Worm (Caenorhabditis elegans) whole organism, L3 larva: ENCODE results near the gene C52G5.2.
A peak's percentile ranks its signal among the peaks of the same experiment; 100 is the strongest.

Experiments used
- R02D3.7 ChIP-seq: fragments of 150-350 bp; optimal IDR thresholded peaks from 2 replicates; lab custom pipeline; 2014; ENCODE audit warnings: missing biosample characterization, missing genetic modification characterization
- ZK546.5 ChIP-seq: sonication (generic microtip); optimal IDR thresholded peaks from 2 replicates; lab custom pipeline; 2017; ENCODE audit warnings: missing biosample characterization, missing genetic modification characterization
- aly-2 ChIP-seq: fragments of 150-350 bp; optimal IDR thresholded peaks from 2 replicates; lab custom pipeline; 2014; ENCODE audit warnings: missing biosample characterization, missing genetic modification characterization
- ama-1 ChIP-seq: fragments of 150-350 bp; optimal IDR thresholded peaks from 2 replicates; lab custom pipeline; 2018
- ceh-16 ChIP-seq: sonication (generic microtip); optimal IDR thresholded peaks from 2 replicates; lab custom pipeline; 2017; ENCODE audit warnings: missing biosample characterization, missing genetic modification characterization
- ceh-28 ChIP-seq: fragments of 150-350 bp; optimal IDR thresholded peaks from 2 replicates; lab custom pipeline; 2014; ENCODE audit warnings: missing biosample characterization, missing genetic modification reagents, missing genetic modification characterization
- ceh-82 ChIP-seq: fragments of 150-350 bp; optimal IDR thresholded peaks from 2 replicates; lab custom pipeline; 2014; ENCODE audit warnings: missing biosample characterization, missing genetic modification characterization
- ceh-9 ChIP-seq: sonication (generic microtip); optimal IDR thresholded peaks from 2 replicates; lab custom pipeline; 2018; ENCODE audit warnings: missing biosample characterization, missing genetic modification characterization
- daf-12 ChIP-seq: fragments of 150-350 bp; optimal IDR thresholded peaks from 2 replicates; lab custom pipeline; 2014; ENCODE audit warnings: missing biosample characterization, missing genetic modification reagents, missing genetic modification characterization
- egl-27 ChIP-seq: sonication (generic microtip); optimal IDR thresholded peaks from 4 replicates; lab custom pipeline; 2017; ENCODE audit warnings: missing biosample characterization, missing genetic modification reagents, missing genetic modification characterization
- egl-5 ChIP-seq: fragments of 150-350 bp; optimal IDR thresholded peaks from 2 replicates; lab custom pipeline; 2017; ENCODE audit warnings: missing biosample characterization, missing genetic modification reagents, missing genetic modification characterization, inconsistent platforms
- elt-1 ChIP-seq: fragments of 150-350 bp; optimal IDR thresholded peaks from 2 replicates; lab custom pipeline; 2014; ENCODE audit warnings: missing biosample characterization, missing genetic modification characterization
- elt-2 ChIP-seq: sonication (generic microtip); optimal IDR thresholded peaks from 2 replicates; lab custom pipeline; 2016; ENCODE audit warnings: missing genetic modification reagents, mild to moderate bottlenecking, missing genetic modification characterization, missing compliant biosample characterization
- fkh-10 ChIP-seq: sonication (generic microtip); optimal IDR thresholded peaks from 2 replicates; lab custom pipeline; 2017; ENCODE audit warnings: missing biosample characterization, missing genetic modification reagents, missing genetic modification characterization
- fkh-2 ChIP-seq: fragments of 150-350 bp; optimal IDR thresholded peaks from 2 replicates; lab custom pipeline; 2014; ENCODE audit warnings: missing biosample characterization, missing genetic modification reagents, missing genetic modification characterization
- hmg-11 ChIP-seq: sonication (generic microtip); optimal IDR thresholded peaks from 2 replicates; lab custom pipeline; 2016; ENCODE audit warnings: missing genetic modification characterization, missing compliant biosample characterization
- jun-1 ChIP-seq: fragments of 150-350 bp; optimal IDR thresholded peaks from 2 replicates; lab custom pipeline; 2014; ENCODE audit warnings: missing biosample characterization, missing genetic modification reagents, missing genetic modification characterization
- lin-15B ChIP-seq: fragments of 150-350 bp; optimal IDR thresholded peaks from 2 replicates; lab custom pipeline; 2014; ENCODE audit warnings: missing biosample characterization, missing genetic modification characterization
- lin-39 ChIP-seq: fragments of 150-350 bp; optimal IDR thresholded peaks from 2 replicates; lab custom pipeline; 2018; ENCODE audit warnings: missing biosample characterization, missing genetic modification reagents, missing genetic modification characterization
- lsy-12 ChIP-seq: sonication (generic microtip); optimal IDR thresholded peaks from 2 replicates; lab custom pipeline; 2016; ENCODE audit warnings: mild to moderate bottlenecking, missing genetic modification characterization, missing compliant biosample characterization
- mml-1 ChIP-seq: fragments of 150-350 bp; sonication (generic microtip); optimal IDR thresholded peaks from 3 replicates; lab custom pipeline; 2014; ENCODE audit warnings: missing biosample characterization, missing genetic modification characterization
- nfya-1 ChIP-seq: sonication (generic microtip); optimal IDR thresholded peaks from 2 replicates; lab custom pipeline; 2017; ENCODE audit warnings: missing genetic modification characterization, mild to moderate bottlenecking, missing compliant biosample characterization, antibody characterized with exemption, moderate library complexity; ENCODE audit not compliant: insufficient read depth
- nhr-11 ChIP-seq: fragments of 150-350 bp; optimal IDR thresholded peaks from 2 replicates; lab custom pipeline; 2014; ENCODE audit warnings: missing biosample characterization, missing genetic modification characterization
- nhr-12 ChIP-seq: fragments of 150-350 bp; optimal IDR thresholded peaks from 2 replicates; lab custom pipeline; 2014; ENCODE audit warnings: missing biosample characterization, missing genetic modification characterization
- nhr-23 ChIP-seq: fragments of 150-350 bp; optimal IDR thresholded peaks from 2 replicates; lab custom pipeline; 2014; ENCODE audit warnings: missing biosample characterization, missing genetic modification reagents, missing genetic modification characterization
- nhr-237 ChIP-seq: fragments of 150-350 bp; optimal IDR thresholded peaks from 2 replicates; lab custom pipeline; 2014; ENCODE audit warnings: missing biosample characterization, missing genetic modification characterization
- nhr-25 ChIP-seq: sonication (generic microtip); optimal IDR thresholded peaks from 2 replicates; lab custom pipeline; 2017; ENCODE audit warnings: missing biosample characterization, missing genetic modification characterization
- nhr-28 ChIP-seq: fragments of 150-350 bp; optimal IDR thresholded peaks from 2 replicates; lab custom pipeline; 2014; ENCODE audit warnings: missing biosample characterization, missing genetic modification characterization
- nhr-43 ChIP-seq: sonication (generic microtip); optimal IDR thresholded peaks from 2 replicates; lab custom pipeline; 2016; ENCODE audit warnings: mild to moderate bottlenecking, missing genetic modification characterization, missing compliant biosample characterization; ENCODE audit not compliant: poor library complexity, severe bottlenecking
- nhr-67 ChIP-seq: fragments of 150-350 bp; optimal IDR thresholded peaks from 2 replicates; lab custom pipeline; 2014; ENCODE audit warnings: missing biosample characterization, missing genetic modification characterization
- nhr-76 ChIP-seq: fragments of 150-350 bp; sonication (generic microtip); optimal IDR thresholded peaks from 5 replicates; lab custom pipeline; 2014; ENCODE audit warnings: missing biosample characterization, missing genetic modification characterization
- nhr-77 ChIP-seq: fragments of 150-350 bp; optimal IDR thresholded peaks from 2 replicates; lab custom pipeline; 2014; ENCODE audit warnings: missing biosample characterization, missing genetic modification characterization
- pha-4 ChIP-seq: fragments of 150-350 bp; optimal IDR thresholded peaks from 2 replicates; lab custom pipeline; 2014; ENCODE audit warnings: missing biosample characterization, missing genetic modification reagents, missing genetic modification characterization
- pqm-1 ChIP-seq: fragments of 150-350 bp; optimal IDR thresholded peaks from 2 replicates; lab custom pipeline; 2017; ENCODE audit warnings: missing biosample characterization, missing genetic modification characterization, inconsistent platforms
- sea-2 ChIP-seq: fragments of 150-350 bp; sonication (generic microtip); optimal IDR thresholded peaks from 4 replicates; lab custom pipeline; 2014; ENCODE audit warnings: missing biosample characterization, missing genetic modification reagents, missing genetic modification characterization
- skn-1 ChIP-seq: fragments of 150-350 bp; optimal IDR thresholded peaks from 2 replicates; lab custom pipeline; 2014; ENCODE audit warnings: missing biosample characterization, missing genetic modification characterization
- snpc-4 ChIP-seq: fragments of 150-350 bp; optimal IDR thresholded peaks from 2 replicates; lab custom pipeline; 2014; ENCODE audit warnings: missing biosample characterization, missing genetic modification characterization
- tbx-2 ChIP-seq: sonication (generic microtip); optimal IDR thresholded peaks from 2 replicates; lab custom pipeline; 2016; ENCODE audit warnings: mild to moderate bottlenecking, missing genetic modification characterization, missing compliant biosample characterization
- unc-39 ChIP-seq: sonication (generic microtip); optimal IDR thresholded peaks from 4 replicates; lab custom pipeline; 2017; ENCODE audit warnings: missing biosample characterization, missing genetic modification characterization
- unc-62 ChIP-seq: fragments of 150-350 bp; sonication (generic microtip); optimal IDR thresholded peaks from 4 replicates; lab custom pipeline; 2014; ENCODE audit warnings: missing biosample characterization, missing genetic modification reagents, missing genetic modification characterization
- zag-1 ChIP-seq: fragments of 150-350 bp; optimal IDR thresholded peaks from 2 replicates; lab custom pipeline; 2014; ENCODE audit warnings: missing biosample characterization, missing genetic modification characterization
- ztf-11 ChIP-seq: fragments of 150-350 bp; optimal IDR thresholded peaks from 2 replicates; lab custom pipeline; 2014; ENCODE audit warnings: missing biosample characterization, missing genetic modification characterization
- ztf-4 ChIP-seq: fragments of 150-350 bp; optimal IDR thresholded peaks from 2 replicates; lab custom pipeline; 2014; ENCODE audit warnings: missing biosample characterization, missing genetic modification characterization

Gene C52G5.2

ce11 chrX:12854135-12854534 is 11.0 kb downstream of the C52G5.2 start:
- TF ChIP-seq pqm-1 (tag; lab: Kevin White, UChicago) = no peak
- TF ChIP-seq nhr-67 = no peak
- TF ChIP-seq ceh-16 = no peak
- TF ChIP-seq fkh-10 (GFP tag; lab: Kevin White, UChicago) = no peak
- TF ChIP-seq, all 47 proteins: peak for 0

- peak; percentile 3 for TF ChIP-seq lin-39 (tag; lab: Kevin White, UChicago)
- TF ChIP-seq nhr-237 (tag; lab: Kevin White, UChicago) = no peak
These were observed 11.6 kb downstream of the C52G5.2 start for ce11 chrX:12854680-12855079.

- TF ChIP-seq ztf-4 (tag; lab: Kevin White, UChicago) = no peak
- no peak for TF ChIP-seq pqm-1 (tag; lab: Kevin White, UChicago)
- no peak for TF ChIP-seq nhr-23
- TF ChIP-seq ceh-9 (tag; lab: Kevin White, UChicago) = no peak
- TF ChIP-seq aly-2 (tag; lab: Kevin White, UChicago) = no peak
- no peak for TF ChIP-seq unc-39 (tag; lab: Kevin White, UChicago)
- no peak for TF ChIP-seq nhr-12 (tag; lab: Kevin White, UChicago)
These were observed 14.6 kb downstream of the C52G5.2 start, which contains the start of gene T14G8.2 for ce11 chrX:12857701-12858100. TSS of gene T14G8.2 (plus strand) at chrX:12858001.

- peak; percentile 40 for TF ChIP-seq lin-15B (tag; lab: Kevin White, UChicago)
- no peak for TF ChIP-seq zag-1 (tag; lab: Kevin White, UChicago)
- TF ChIP-seq nhr-12 (tag; lab: Kevin White, UChicago) = no peak
- no peak for TF ChIP-seq ztf-11 (tag; lab: Kevin White, UChicago)
- no peak for TF ChIP-seq jun-1 (tag; lab: Kevin White, UChicago)
- no peak for TF ChIP-seq nhr-77 (tag; lab: Kevin White, UChicago)
- no peak for TF ChIP-seq lin-39 (tag; lab: Kevin White, UChicago)
- TF ChIP-seq nhr-67 = no peak
- peak; percentile 12 for TF ChIP-seq ceh-28 (tag; lab: Kevin White, UChicago)
- TF ChIP-seq nfya-1 (tag; lab: Kevin White, UChicago) = peak; percentile 53
- no peak for TF ChIP-seq fkh-10 (GFP tag; lab: Kevin White, UChicago)
- TF ChIP-seq tbx-2 = no peak
- no peak for TF ChIP-seq ama-1 (lab: Kevin White, UChicago)
- TF ChIP-seq elt-1 (tag; lab: Kevin White, UChicago) = no peak
- no peak for TF ChIP-seq aly-2 (tag; lab: Kevin White, UChicago)
- no peak for TF ChIP-seq ZK546.5 (tag; lab: Kevin White, UChicago)
- TF ChIP-seq daf-12 (tag; lab: Kevin White, UChicago) = no peak
- no peak for TF ChIP-seq lsy-12 (tag; lab: Kevin White, UChicago)
- no peak for TF ChIP-seq snpc-4 (tag; lab: Kevin White, UChicago)
- no peak for TF ChIP-seq pqm-1 (tag; lab: Kevin White, UChicago)
- peak; percentile 48 for TF ChIP-seq hmg-11
- no peak for TF ChIP-seq fkh-2 (tag; lab: Kevin White, UChicago)
- TF ChIP-seq nhr-28 = no peak
- TF ChIP-seq elt-2 (tag; lab: Kevin White, UChicago) = peak; percentile 48
- no peak for TF ChIP-seq nhr-237 (tag; lab: Kevin White, UChicago)
- TF ChIP-seq nhr-11 (tag; lab: Kevin White, UChicago) = no peak
- TF ChIP-seq egl-27 (tag; lab: Kevin White, UChicago) = no peak
- no peak for TF ChIP-seq egl-5
- TF ChIP-seq nhr-43 (tag; lab: Kevin White, UChicago) = no peak
- peak; percentile 88 for TF ChIP-seq pha-4
- TF ChIP-seq ceh-16 = no peak
- TF ChIP-seq ztf-4 (tag; lab: Kevin White, UChicago) = no peak
- TF ChIP-seq nhr-23 = peak; percentile 95
- no peak for TF ChIP-seq ceh-82
- peak; percentile 38 for TF ChIP-seq nhr-25
- TF ChIP-seq unc-62 (GFP tag; lab: Kevin White, UChicago) = no peak
- TF ChIP-seq nhr-76 = no peak
- no peak for TF ChIP-seq unc-39 (tag; lab: Kevin White, UChicago)
- TF ChIP-seq sea-2 (GFP tag; lab: Kevin White, UChicago) = no peak
- TF ChIP-seq R02D3.7 (tag; lab: Kevin White, UChicago) = no peak
- no peak for TF ChIP-seq mml-1 (tag; lab: Kevin White, UChicago)
- no peak for TF ChIP-seq skn-1 (tag; lab: Kevin White, UChicago)
- TF ChIP-seq ceh-9 (tag; lab: Kevin White, UChicago) = no peak
These were observed 17.7 kb downstream of the C52G5.2 start, which contains the start of gene T14G8.3 for ce11 chrX:12860711-12861287. TSS of gene T14G8.3 (plus strand) at chrX:12861237.
